Fruit fly (Drosophila melanogaster): ENCODE results near the gene CG12155.

- TF ChIP-seq CG8478 (optimal IDR thresholded peaks at IDR 0.05), result no peak
- no peak for TF ChIP-seq CTCF (optimal IDR thresholded peaks at IDR 0.05)
Observed at dm6 chrX:7706398-7707349, 21.9 kb upstream of the CG12155 start.

Measured in S2 (cell line).